Worm (Caenorhabditis elegans) whole organism, midembryonic: ENCODE data around the gene nhr-221.
"Not testable (repeated sequence)": the region's sequence is repeated elsewhere in the genome, so short reads cannot be mapped to it uniquely, and the experiment has no call there.

Experiments
- T22C8.4 ChIP-seq: fragments of 200-800 bp; sonication (Bioruptor generic); IDR thresholded peaks from 2 replicates; pipeline ENCODE4 v1.3.6; 2022; ENCODE audit warnings: missing genetic modification characterization, missing compliant biosample characterization
- cog-1 ChIP-seq: sonication (generic microtip); optimal IDR thresholded peaks from 2 replicates; lab custom pipeline; 2016; ENCODE audit warnings: missing genetic modification characterization, missing compliant biosample characterization
- flt-1 ChIP-seq: fragments of 200-800 bp; sonication (Bioruptor generic); IDR thresholded peaks from 2 replicates; pipeline ENCODE4 v1.3.6; 2022; ENCODE audit warnings: missing genetic modification characterization, missing compliant biosample characterization
- klf-2 ChIP-seq: fragments of 200-800 bp; sonication (Bioruptor generic); conservative IDR thresholded peaks from 2 replicates; pipeline ENCODE4 v1.3.6; 2022; ENCODE audit warnings: missing genetic modification reagents, missing genetic modification characterization, missing compliant biosample characterization
- med-1 ChIP-seq: sonication (generic microtip); optimal IDR thresholded peaks from 2 replicates; lab custom pipeline; 2017; ENCODE audit warnings: missing genetic modification characterization, mild to moderate bottlenecking, missing compliant biosample characterization, antibody characterized with exemption, missing genetic modification reagents; ENCODE audit not compliant: insufficient read depth
- ref-1 ChIP-seq: fragments of 200-800 bp; sonication (Bioruptor generic); conservative IDR thresholded peaks from 2 replicates; pipeline ENCODE4 v1.3.6; 2022; ENCODE audit warnings: missing genetic modification reagents, missing genetic modification characterization, missing compliant biosample characterization
- tab-1 ChIP-seq: fragments of 200-800 bp; sonication (Bioruptor generic); IDR thresholded peaks from 2 replicates; pipeline ENCODE4 v1.3.6; 2022; ENCODE audit warnings: missing genetic modification characterization, missing compliant biosample characterization
- ztf-23 ChIP-seq: fragments of 200-800 bp; sonication (Bioruptor generic); IDR thresholded peaks from 2 replicates; pipeline ENCODE4 v1.3.6; 2022; ENCODE audit warnings: missing genetic modification reagents, missing genetic modification characterization, missing compliant biosample characterization
- ztf-29 ChIP-seq: fragments of 200-800 bp; sonication (Bioruptor generic); IDR thresholded peaks from 2 replicates; pipeline ENCODE4 v1.3.6; 2022; ENCODE audit warnings: missing genetic modification reagents, missing genetic modification characterization, missing compliant biosample characterization

Gene nhr-221

DNA sequence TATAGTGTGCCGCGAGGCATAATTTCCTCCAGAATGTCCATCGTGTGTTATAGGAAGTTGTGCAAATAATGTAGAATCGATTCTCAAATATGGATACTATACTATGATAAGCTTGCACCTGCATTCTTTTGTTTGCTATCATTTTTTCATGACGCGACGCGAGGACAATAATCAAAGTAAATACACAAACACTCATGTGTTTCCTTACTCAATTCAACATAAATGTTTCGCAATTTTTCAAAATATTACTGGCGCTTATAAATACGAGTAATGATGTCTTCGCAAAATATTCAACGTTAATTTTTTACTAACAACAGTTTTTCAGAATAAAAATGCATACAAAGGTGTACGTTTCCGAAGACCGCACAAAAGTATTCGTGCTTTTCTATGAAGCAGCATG is 11.9 kb downstream of the nhr-221 start, which contains the start of gene irg-1:
Gene irg-1, plus strand, starts transcription at position 326 of the 400 bp plus-strand sequence.
- TF ChIP-seq klf-2 (no peak), ref-1 (GFP tag; lab: Robert Waterston, UW) (no peak), cog-1 (tag; lab: Kevin White, UChicago) (no peak), T22C8.4 (GFP tag; lab: Robert Waterston, UW) (no peak), ztf-29 (no peak), med-1 (no peak), flt-1 (GFP tag; lab: Robert Waterston, UW) (no peak), tab-1 (GFP tag; lab: Robert Waterston, UW) (no peak), ztf-23 (GFP tag; lab: Robert Waterston, UW) (no peak)

DNA sequence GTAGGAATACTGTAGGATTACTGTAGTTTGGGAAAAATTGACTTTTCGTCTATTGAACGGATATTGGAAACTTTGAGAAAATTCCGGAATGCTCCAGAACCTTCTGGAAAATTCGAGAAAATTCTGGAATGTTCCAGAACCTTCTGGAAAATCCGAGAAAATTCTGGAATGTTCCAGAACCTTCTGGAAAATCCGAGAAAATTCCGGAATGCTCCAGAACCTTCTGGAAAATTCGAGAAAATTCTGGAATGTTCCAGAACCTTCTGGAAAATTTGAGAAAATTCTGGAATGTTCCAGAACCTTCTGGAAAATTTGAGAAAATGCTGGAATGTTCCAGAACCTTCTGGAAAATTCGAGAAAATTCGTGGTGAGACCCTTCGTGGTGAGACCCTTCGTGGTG is 14.7 kb downstream of the nhr-221 start:
- TF ChIP-seq flt-1 (GFP tag; lab: Robert Waterston, UW) = peak; percentile 65; the same call in 1 of the 2 replicates

DNA sequence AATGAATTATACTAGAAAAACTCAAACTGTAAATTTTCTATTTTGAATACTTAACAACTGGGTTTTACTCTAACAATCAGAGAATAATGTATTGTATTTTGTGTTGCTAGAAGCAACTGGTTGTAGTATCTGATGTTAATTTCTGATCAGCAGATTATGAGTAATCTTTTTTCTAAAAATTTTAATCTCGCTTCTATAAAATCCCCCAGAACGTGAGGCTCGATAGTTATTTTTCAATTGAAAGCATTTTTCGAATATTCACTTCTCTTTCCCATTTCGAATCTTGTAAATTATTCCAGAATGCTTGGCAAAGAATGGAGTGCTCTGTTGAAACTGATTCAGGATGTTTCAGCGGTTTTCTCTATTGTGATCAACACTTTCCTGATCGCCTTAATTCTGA is 17.3 kb downstream of the nhr-221 start, which contains the start of gene str-227:
Gene str-227, plus strand, starts transcription at position 301 of the 400 bp plus-strand sequence.
- no peak for TF ChIP-seq ztf-29
- no peak for TF ChIP-seq T22C8.4 (GFP tag; lab: Robert Waterston, UW)
- no peak for TF ChIP-seq flt-1 (GFP tag; lab: Robert Waterston, UW)
- no peak for TF ChIP-seq ref-1 (GFP tag; lab: Robert Waterston, UW)
- TF ChIP-seq klf-2 = no peak
- TF ChIP-seq tab-1 (GFP tag; lab: Robert Waterston, UW) = no peak

DNA sequence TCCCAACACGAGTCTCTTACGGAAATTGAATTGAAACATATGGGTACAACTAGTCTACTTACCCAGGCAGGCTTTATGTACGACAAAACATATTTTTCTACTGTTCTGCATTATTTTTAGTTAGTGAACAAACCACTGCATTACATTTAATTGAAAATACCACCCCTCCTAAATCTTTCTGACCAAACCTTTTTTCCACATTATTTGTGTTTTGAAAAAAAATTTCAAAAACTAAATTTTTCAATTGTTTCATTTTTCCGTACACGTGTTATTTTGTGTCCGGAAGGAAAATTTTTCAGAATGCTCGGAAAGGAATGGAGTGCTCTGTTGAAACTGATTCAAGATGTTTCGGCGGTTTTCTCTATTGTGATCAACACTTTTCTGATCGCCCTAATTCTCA is 22.8 kb downstream of the nhr-221 start, which contains the start of gene str-226:
Gene str-226, plus strand, starts transcription at position 301 of the 400 bp plus-strand sequence.
- TF ChIP-seq tab-1 (GFP tag; lab: Robert Waterston, UW) (no peak), med-1 (no peak), T22C8.4 (GFP tag; lab: Robert Waterston, UW) (no peak), ztf-23 (GFP tag; lab: Robert Waterston, UW) (no peak), flt-1 (GFP tag; lab: Robert Waterston, UW) (no peak), ztf-29 (no peak), klf-2 (no peak), cog-1 (tag; lab: Kevin White, UChicago) (no peak), ref-1 (GFP tag; lab: Robert Waterston, UW) (no peak)

DNA sequence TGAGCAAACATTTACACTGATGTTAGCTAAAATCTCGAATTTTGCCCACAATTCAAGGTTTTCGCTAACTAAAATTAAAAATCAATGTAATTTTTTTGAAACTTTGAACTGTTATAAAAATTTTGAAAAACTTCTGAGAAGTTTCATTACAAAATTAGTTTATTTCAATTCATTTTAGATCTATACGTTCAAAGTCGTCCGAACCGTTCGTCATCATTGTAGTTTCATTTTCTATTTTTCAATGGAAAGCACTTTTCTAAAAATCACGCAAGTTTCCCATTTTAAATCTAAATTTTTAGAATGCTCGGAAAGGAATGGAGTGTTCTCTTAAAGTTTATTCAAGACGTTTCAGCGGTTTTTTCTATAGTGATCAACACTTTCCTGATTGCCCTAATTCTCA is 25.3 kb downstream of the nhr-221 start, which contains the start of gene str-228:
Gene str-228, plus strand, starts transcription at position 301 of the 400 bp plus-strand sequence.
- TF ChIP-seq ztf-23 (GFP tag; lab: Robert Waterston, UW) = no peak
- TF ChIP-seq cog-1 (tag; lab: Kevin White, UChicago) = no peak
- no peak for TF ChIP-seq med-1
- TF ChIP-seq tab-1 (GFP tag; lab: Robert Waterston, UW) = no peak
- no peak for TF ChIP-seq ztf-29
- TF ChIP-seq flt-1 (GFP tag; lab: Robert Waterston, UW) = no peak
- TF ChIP-seq klf-2 = no peak
- no peak for TF ChIP-seq T22C8.4 (GFP tag; lab: Robert Waterston, UW)
- TF ChIP-seq ref-1 (GFP tag; lab: Robert Waterston, UW) = no peak

DNA sequence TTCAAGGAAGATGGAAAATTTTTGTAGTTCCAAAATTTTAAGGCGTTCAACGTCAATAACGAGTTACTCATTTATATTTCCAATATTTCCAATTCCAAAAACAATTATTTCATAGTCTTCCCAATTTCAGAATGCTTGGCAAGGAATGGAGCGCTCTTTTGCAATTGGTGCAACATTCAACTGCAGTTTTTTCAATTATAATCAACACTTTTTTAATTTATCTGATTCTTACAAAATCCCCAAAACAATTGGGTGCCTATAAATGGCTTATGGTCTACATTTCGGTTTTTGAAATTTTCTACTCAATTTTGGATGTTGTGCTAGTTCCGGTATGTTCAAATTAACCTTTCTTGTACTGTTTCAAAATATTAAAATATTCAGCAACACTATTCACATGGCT is 27.5 kb downstream of the nhr-221 start, which contains the start of gene str-225:
Gene str-225, plus strand, starts transcription at position 132 of the 400 bp plus-strand sequence.
- TF ChIP-seq cog-1 (tag; lab: Kevin White, UChicago) (no peak), tab-1 (GFP tag; lab: Robert Waterston, UW) (no peak)

DNA sequence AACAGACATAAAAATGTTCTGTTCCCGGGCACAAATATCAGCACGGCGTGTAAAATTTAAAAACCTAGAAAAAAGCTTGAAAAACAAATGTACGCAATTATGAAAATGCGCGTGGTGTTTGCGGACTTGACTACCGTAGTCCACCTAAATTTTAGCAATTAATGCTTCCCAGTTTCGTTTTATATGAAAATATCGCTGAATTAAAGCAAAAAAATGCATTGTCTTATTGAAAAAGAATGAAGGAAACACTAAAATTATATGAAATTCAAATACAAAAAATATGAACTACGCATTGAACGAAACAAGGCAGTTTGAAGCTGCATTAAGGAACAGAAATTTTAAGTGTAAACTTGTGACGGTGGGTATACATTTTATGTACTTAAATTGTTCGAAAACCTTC is 28.9 kb downstream of the nhr-221 start, which contains the start of gene ugt-64:
Gene ugt-64, minus strand, starts transcription at position 101 of the 400 bp plus-strand sequence.
- not testable (repeated sequence) for TF ChIP-seq T22C8.4 (GFP tag; lab: Robert Waterston, UW); klf-2; flt-1 (GFP tag; lab: Robert Waterston, UW)

DNA sequence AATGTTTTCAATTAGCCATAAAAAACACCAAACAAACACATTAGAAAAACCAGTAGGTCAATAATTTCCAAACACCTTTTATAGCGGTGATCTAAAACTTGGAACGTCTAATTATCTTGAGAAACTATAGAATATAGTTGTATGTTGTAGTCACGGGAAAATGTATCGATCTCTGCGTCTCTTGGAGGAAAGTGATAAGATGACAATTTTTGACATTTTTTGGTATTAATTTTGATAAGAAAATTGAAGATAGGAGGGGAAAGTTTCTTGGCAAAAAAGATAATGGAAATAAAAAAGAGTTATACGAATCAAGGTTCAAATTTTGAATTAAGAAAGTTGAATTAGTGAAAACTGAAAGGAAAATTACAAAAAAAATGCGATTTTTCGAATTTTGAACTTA is 29.4 kb downstream of the nhr-221 start:
- TF ChIP-seq cog-1 (tag; lab: Kevin White, UChicago) = no peak
- TF ChIP-seq flt-1 (GFP tag; lab: Robert Waterston, UW) = no peak
- TF ChIP-seq ztf-23 (GFP tag; lab: Robert Waterston, UW) = no peak
- TF ChIP-seq ref-1 (GFP tag; lab: Robert Waterston, UW) = no peak
- TF ChIP-seq ztf-29 = no peak
- TF ChIP-seq klf-2 = no peak
- TF ChIP-seq T22C8.4 (GFP tag; lab: Robert Waterston, UW) = no peak
- no peak for TF ChIP-seq med-1
- TF ChIP-seq tab-1 (GFP tag; lab: Robert Waterston, UW) = no peak

DNA sequence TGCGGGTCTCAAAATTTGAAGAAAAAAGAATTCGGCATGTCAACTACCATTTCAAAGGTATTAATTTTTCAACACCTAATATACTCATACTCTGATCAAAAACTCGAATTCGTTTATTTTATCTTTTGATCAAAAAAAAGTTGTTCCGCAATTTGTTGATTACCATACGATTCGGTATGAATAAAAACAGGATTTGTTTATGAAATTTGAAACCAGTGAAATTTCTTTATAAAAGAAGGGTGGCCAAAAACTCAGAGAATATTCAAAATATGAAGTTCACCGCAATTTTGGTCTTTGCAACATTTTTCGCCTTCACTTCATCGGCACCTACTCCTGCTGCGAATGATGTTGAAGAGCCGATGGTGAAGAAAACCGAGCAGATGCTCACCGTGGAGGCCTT is 33.1 kb downstream of the nhr-221 start, which contains the start of the genes C07G3.8 and C07G3.10:
Gene C07G3.8, minus strand, starts transcription at position 101 of the 400 bp plus-strand sequence.
Gene C07G3.10, plus strand, starts transcription at position 270 of the 400 bp plus-strand sequence.
- TF ChIP-seq cog-1 (tag; lab: Kevin White, UChicago) (no peak), ztf-29 (no peak), flt-1 (GFP tag; lab: Robert Waterston, UW) (no peak), med-1 (no peak), tab-1 (GFP tag; lab: Robert Waterston, UW) (no peak), ztf-23 (GFP tag; lab: Robert Waterston, UW) (no peak), klf-2 (no peak), T22C8.4 (GFP tag; lab: Robert Waterston, UW) (no peak), ref-1 (GFP tag; lab: Robert Waterston, UW) (no peak)

DNA sequence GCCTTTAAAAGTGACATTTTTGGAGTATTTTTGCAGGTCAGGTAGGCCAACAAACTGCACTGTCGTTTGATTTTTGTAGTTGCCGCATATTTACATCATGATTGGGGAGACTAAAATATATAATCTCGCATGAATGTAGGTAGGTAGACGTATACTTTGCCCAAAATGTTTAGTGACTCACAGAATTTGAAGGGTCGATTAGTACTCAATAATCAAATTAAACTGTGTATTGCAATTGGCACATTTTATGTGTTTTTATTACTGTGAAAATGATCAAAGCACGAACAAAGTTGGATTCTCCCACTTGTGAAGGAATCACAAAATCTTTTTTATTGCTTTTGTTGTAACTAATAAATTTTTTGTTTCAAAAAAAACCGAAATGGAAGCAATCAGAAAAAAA is 38.3 kb downstream of the nhr-221 start, which contains the start of gene C07G3.15:
Gene C07G3.15, minus strand, starts transcription at position 101 of the 400 bp plus-strand sequence.
- no peak for TF ChIP-seq cog-1 (tag; lab: Kevin White, UChicago)
- TF ChIP-seq T22C8.4 (GFP tag; lab: Robert Waterston, UW) = no peak
- no peak for TF ChIP-seq flt-1 (GFP tag; lab: Robert Waterston, UW)
- no peak for TF ChIP-seq med-1
- no peak for TF ChIP-seq tab-1 (GFP tag; lab: Robert Waterston, UW)
- TF ChIP-seq ztf-29 = no peak
- no peak for TF ChIP-seq ztf-23 (GFP tag; lab: Robert Waterston, UW)
- no peak for TF ChIP-seq klf-2
- TF ChIP-seq ref-1 (GFP tag; lab: Robert Waterston, UW) = no peak
